Fruit fly (Drosophila melanogaster): ENCODE measurements around the gene Cdk1.

dm6 chr2L:10425599-10425998 lies 39.5 kb upstream of the Cdk1 start:
- TF ChIP-seq dsf (GFP tag; optimal IDR thresholded peaks at IDR 0.05; ENCODE audit: borderline replicate concordance) (no peak), GATAd (GFP tag; optimal IDR thresholded peaks at IDR 0.05) (no peak), rgr (GFP tag; optimal IDR thresholded peaks at IDR 0.05) (no peak), Hr78 (GFP tag; optimal IDR thresholded peaks at IDR 0.05) (no peak), br (GFP tag; optimal IDR thresholded peaks at IDR 0.05) (no peak), CG9705 (GFP tag; optimal IDR thresholded peaks at IDR 0.05) (no peak), Dfd (GFP tag; optimal IDR thresholded peaks at IDR 0.05) (no peak), Abd-B (GFP tag; optimal IDR thresholded peaks at IDR 0.05) (no peak), Vsx2 (GFP tag; optimal IDR thresholded peaks at IDR 0.05; ENCODE audit: partially characterized antibody) (no peak), OdsH (GFP tag; optimal IDR thresholded peaks at IDR 0.05) (no peak), brk (GFP tag; optimal IDR thresholded peaks at IDR 0.05) (no peak)
